Fruit fly (Drosophila melanogaster) whole organism, embryonic: ENCODE results near the gene Obp93a.

Experiments
- CG10366 ChIP-seq: fragments of 200-800 bp; sonication (Bioruptor generic); IDR thresholded peaks from 2 replicates; pipeline ENCODE4 v1.3.6; 2022; ENCODE audit warnings: missing biosample characterization, missing genetic modification characterization
- CG12659 ChIP-seq: fragments of 200-800 bp; sonication (Bioruptor generic); optimal IDR thresholded peaks from 3 replicates; lab custom pipeline; 2017; ENCODE audit warnings: mild to moderate bottlenecking, missing biosample characterization, missing genetic modification reagents, missing genetic modification characterization
- CG13287 ChIP-seq: fragments of 200-800 bp; sonication (Bioruptor generic); IDR thresholded peaks from 2 replicates; pipeline ENCODE4 v1.3.6; 2022; ENCODE audit warnings: missing biosample characterization, missing genetic modification characterization; ENCODE audit not compliant: partially characterized antibody
- CG13775 ChIP-seq: fragments of 200-800 bp; sonication (Bioruptor generic); optimal IDR thresholded peaks from 3 replicates; lab custom pipeline; 2017; ENCODE audit warnings: missing biosample characterization, mild to moderate bottlenecking, missing genetic modification characterization
- CG1603 ChIP-seq: fragments of 200-800 bp; sonication (Bioruptor generic); optimal IDR thresholded peaks from 2 replicates; lab custom pipeline; 2019; ENCODE audit warnings: missing biosample characterization, mild to moderate bottlenecking, missing genetic modification characterization, moderate library complexity
- CG18011 ChIP-seq: fragments of 200-800 bp; sonication (Bioruptor generic); optimal IDR thresholded peaks from 2 replicates; lab custom pipeline; 2017; ENCODE audit warnings: missing biosample characterization, missing genetic modification characterization, mild to moderate bottlenecking, moderate library complexity, missing genotype
- CG18262 ChIP-seq: fragments of 200-800 bp; optimal IDR thresholded peaks from 3 replicates; lab custom pipeline; 2019; ENCODE audit warnings: missing biosample characterization, mild to moderate bottlenecking, missing genetic modification characterization, moderate library complexity
- CG1832 ChIP-seq: fragments of 200-800 bp; sonication (Bioruptor generic); optimal IDR thresholded peaks from 2 replicates; lab custom pipeline; 2017; ENCODE audit warnings: missing biosample characterization, mild to moderate bottlenecking, missing genetic modification characterization, inconsistent platforms
- CG18619 ChIP-seq: fragments of 200-800 bp; sonication (Bioruptor generic); optimal IDR thresholded peaks from 3 replicates; lab custom pipeline; 2017; ENCODE audit warnings: missing biosample characterization, mild to moderate bottlenecking, missing genetic modification characterization
- CG2116 ChIP-seq: fragments of 200-800 bp; sonication (Bioruptor generic); optimal IDR thresholded peaks from 3 replicates; lab custom pipeline; 2018; ENCODE audit warnings: missing biosample characterization, mild to moderate bottlenecking, missing genetic modification characterization
- CG2202 ChIP-seq: fragments of 200-800 bp; sonication (Bioruptor generic); optimal IDR thresholded peaks from 2 replicates; lab custom pipeline; 2018; ENCODE audit warnings: missing biosample characterization, mild to moderate bottlenecking, missing genetic modification characterization
- CG2875 ChIP-seq: fragments of 200-800 bp; sonication (Bioruptor generic); optimal IDR thresholded peaks from 2 replicates; lab custom pipeline; 2017; ENCODE audit warnings: missing biosample characterization, mild to moderate bottlenecking, missing genetic modification characterization, missing genetic modification reagents
- CG31224 ChIP-seq: fragments of 200-800 bp; sonication (Bioruptor generic); IDR thresholded peaks from 2 replicates; pipeline ENCODE4 v1.3.6; 2022; ENCODE audit warnings: missing biosample characterization, missing genetic modification characterization
- CG7357 ChIP-seq: fragments of 200-800 bp; sonication (Bioruptor generic); IDR thresholded peaks from 3 replicates; pipeline ENCODE4 v1.3.6; 2022; ENCODE audit warnings: missing biosample characterization, missing genetic modification characterization
- CG7745 ChIP-seq: fragments of 200-800 bp; sonication (Bioruptor generic); optimal IDR thresholded peaks from 2 replicates; lab custom pipeline; 2018; ENCODE audit warnings: missing biosample characterization, mild to moderate bottlenecking, missing genetic modification characterization, moderate library complexity
- D ChIP-seq, 2 experiments: fragments of 200-800 bp in 1 of 2; fragments of >200 bp in 1 of 2; sonication (Bioruptor generic) in 1 of 2; optimal IDR thresholded peaks; 2 replicates in 1 of 2; 3 replicates in 1 of 2; lab custom pipeline; 2017; ENCODE audit warnings: mild to moderate bottlenecking in 1 of 2, missing biosample characterization in 1 of 2, missing genetic modification characterization in 1 of 2, missing genetic modification reagents in 1 of 2
- D19B ChIP-seq: fragments of 200-800 bp; sonication (Bioruptor generic); optimal IDR thresholded peaks from 2 replicates; lab custom pipeline; 2017; ENCODE audit warnings: missing biosample characterization, mild to moderate bottlenecking, missing genetic modification characterization
- Dek ChIP-seq: fragments of 200-800 bp; sonication (Bioruptor generic); optimal IDR thresholded peaks from 3 replicates; lab custom pipeline; 2019; ENCODE audit warnings: missing biosample characterization, mild to moderate bottlenecking, missing genetic modification characterization, moderate library complexity
- HLH4C ChIP-seq: fragments of 200-800 bp; sonication (Bioruptor generic); IDR thresholded peaks from 3 replicates; pipeline ENCODE4 v1.3.6; 2022; ENCODE audit warnings: missing biosample characterization, missing genetic modification characterization; ENCODE audit not compliant: partially characterized antibody
- Hr39 ChIP-seq: fragments of >200 bp; optimal IDR thresholded peaks from 2 replicates; lab custom pipeline; 2017
- Hr78 ChIP-seq, 2 experiments: fragments of 200-800 bp in 1 of 2; fragments of >200 bp in 1 of 2; sonication (Bioruptor generic) in 1 of 2; optimal IDR thresholded peaks; 2 replicates each; lab custom pipeline; 2017 to 2019; ENCODE audit warnings: missing biosample characterization in 2 of 2, missing genetic modification characterization in 2 of 2, mild to moderate bottlenecking in 1 of 2, moderate library complexity in 1 of 2
- Med ChIP-seq: fragments of 200-800 bp; sonication (Bioruptor generic); peaks from one replicate; lab custom pipeline; 2016; ENCODE audit warnings: missing biosample characterization, missing genetic modification characterization, mild to moderate bottlenecking, inconsistent platforms, moderate library complexity
- NC2α ChIP-seq: fragments of 200-800 bp; sonication (Bioruptor generic); optimal IDR thresholded peaks from 2 replicates; lab custom pipeline; 2016; ENCODE audit warnings: missing biosample characterization, missing genetic modification characterization
- NK7.1 ChIP-seq: fragments of 200-800 bp; sonication (Bioruptor generic); optimal IDR thresholded peaks from 3 replicates; lab custom pipeline; 2016; ENCODE audit warnings: missing biosample characterization, missing genetic modification characterization
- Nf-YB ChIP-seq: fragments of 200-800 bp; sonication (Bioruptor generic); optimal IDR thresholded peaks from 3 replicates; lab custom pipeline; 2019; ENCODE audit warnings: missing biosample characterization, mild to moderate bottlenecking, missing genetic modification characterization, moderate library complexity
- Rx ChIP-seq: fragments of 200-800 bp; sonication (Bioruptor generic); IDR thresholded peaks from 2 replicates; pipeline ENCODE4 v1.3.6; 2022; ENCODE audit warnings: missing biosample characterization, missing genetic modification characterization
- Six4 ChIP-seq: fragments of 200-800 bp; sonication (Bioruptor generic); optimal IDR thresholded peaks from 2 replicates; lab custom pipeline; 2016; ENCODE audit warnings: missing biosample characterization, missing genetic modification characterization
- Sox102F ChIP-seq: fragments of 200-800 bp; sonication (Bioruptor generic); optimal IDR thresholded peaks from 2 replicates; lab custom pipeline; 2018; ENCODE audit warnings: missing biosample characterization, mild to moderate bottlenecking, missing genetic modification characterization, moderate library complexity
- Trl ChIP-seq, 3 experiments: fragments of >200 bp in 2 of 3; fragments of 200-800 bp in 1 of 3; sonication (Bioruptor generic) in 1 of 3; optimal IDR thresholded peaks; 2 replicates in 1 of 3; 3 replicates in 2 of 3; lab custom pipeline; 2016 to 2017; ENCODE audit warnings: missing biosample characterization in 1 of 3, missing genetic modification characterization in 1 of 3
- aop ChIP-seq: fragments of 200-800 bp; sonication (Bioruptor generic); IDR thresholded peaks from 2 replicates; pipeline ENCODE4 v1.3.6; 2022; ENCODE audit warnings: missing biosample characterization, missing genetic modification characterization
- cg ChIP-seq: fragments of 200-800 bp; sonication (Bioruptor generic); optimal IDR thresholded peaks from 3 replicates; lab custom pipeline; 2019; ENCODE audit warnings: missing biosample characterization, mild to moderate bottlenecking, missing genetic modification characterization, moderate library complexity
- ci ChIP-seq: fragments of 200-800 bp; sonication (Bioruptor generic); IDR thresholded peaks from 3 replicates; pipeline ENCODE4 v1.3.6; 2022; ENCODE audit warnings: missing biosample characterization, missing genetic modification characterization
- croc ChIP-seq: fragments of 200-800 bp; sonication (Bioruptor generic); conservative IDR thresholded peaks from 3 replicates; pipeline ENCODE4 v1.3.6; 2022; ENCODE audit warnings: missing biosample characterization, missing genetic modification characterization
- dan ChIP-seq: fragments of 200-800 bp; sonication (Bioruptor generic); IDR thresholded peaks from 2 replicates; pipeline ENCODE4 v1.3.6; 2022; ENCODE audit warnings: missing biosample characterization, missing genetic modification characterization
- dysf ChIP-seq: fragments of 200-800 bp; sonication (Bioruptor generic); IDR thresholded peaks from 3 replicates; pipeline ENCODE4 v1.3.6; 2022; ENCODE audit warnings: missing biosample characterization, missing genetic modification characterization
- ewg ChIP-seq: fragments of 200-800 bp; sonication (Bioruptor generic); optimal IDR thresholded peaks from 3 replicates; lab custom pipeline; 2017; ENCODE audit warnings: mild to moderate bottlenecking, missing biosample characterization, missing genetic modification reagents, missing genetic modification characterization
- gce ChIP-seq: fragments of 200-800 bp; sonication (Bioruptor generic); IDR thresholded peaks from 3 replicates; pipeline ENCODE4 v1.3.6; 2022; ENCODE audit warnings: missing biosample characterization, missing genetic modification characterization
- gcm2 ChIP-seq: fragments of 200-800 bp; sonication (Bioruptor generic); optimal IDR thresholded peaks from 2 replicates; lab custom pipeline; 2016; ENCODE audit warnings: missing biosample characterization, missing genetic modification characterization
- gem ChIP-seq: fragments of 200-800 bp; sonication (Bioruptor generic); optimal IDR thresholded peaks from 2 replicates; lab custom pipeline; 2019; ENCODE audit warnings: missing biosample characterization, mild to moderate bottlenecking, missing genetic modification characterization, moderate library complexity
- jumu ChIP-seq: fragments of 200-800 bp; sonication (Bioruptor generic); optimal IDR thresholded peaks from 3 replicates; lab custom pipeline; 2016; ENCODE audit warnings: missing biosample characterization, missing genetic modification characterization
- lab ChIP-seq: fragments of 200-800 bp; sonication (Bioruptor generic); optimal IDR thresholded peaks from 3 replicates; lab custom pipeline; 2017; ENCODE audit warnings: missing biosample characterization, missing genetic modification characterization, mild to moderate bottlenecking, moderate library complexity, missing genetic modification reagents
- luna ChIP-seq: fragments of 200-800 bp; sonication (Bioruptor generic); optimal IDR thresholded peaks from 2 replicates; lab custom pipeline; 2016; ENCODE audit warnings: missing biosample characterization, missing genetic modification characterization
- nmo ChIP-seq: fragments of 200-800 bp; sonication (Bioruptor generic); optimal IDR thresholded peaks from 2 replicates; lab custom pipeline; 2018; ENCODE audit warnings: missing biosample characterization, mild to moderate bottlenecking, missing genetic modification characterization, moderate library complexity
- pho ChIP-seq: fragments of 200-800 bp; sonication (Bioruptor generic); optimal IDR thresholded peaks from 2 replicates; lab custom pipeline; 2016; ENCODE audit warnings: missing biosample characterization, missing genetic modification characterization
- pzg ChIP-seq: fragments of 200-800 bp; sonication (Bioruptor generic); optimal IDR thresholded peaks from 3 replicates; lab custom pipeline; 2018; ENCODE audit warnings: missing biosample characterization, mild to moderate bottlenecking, missing genetic modification characterization, moderate library complexity
- row ChIP-seq: fragments of 200-800 bp; sonication (Bioruptor generic); IDR thresholded peaks from 3 replicates; pipeline ENCODE4 v1.3.6; 2022; ENCODE audit warnings: missing biosample characterization, missing genetic modification characterization
- sima ChIP-seq: fragments of 200-800 bp; sonication (Bioruptor generic); optimal IDR thresholded peaks from 2 replicates; lab custom pipeline; 2016; ENCODE audit warnings: missing biosample characterization, missing genetic modification characterization
- ttk ChIP-seq: fragments of 200-800 bp; sonication (Bioruptor generic); IDR thresholded peaks from 2 replicates; pipeline ENCODE4 v2.1.2; 2022; ENCODE audit warnings: missing biosample characterization, missing genetic modification characterization

Gene Obp93a

DNA sequence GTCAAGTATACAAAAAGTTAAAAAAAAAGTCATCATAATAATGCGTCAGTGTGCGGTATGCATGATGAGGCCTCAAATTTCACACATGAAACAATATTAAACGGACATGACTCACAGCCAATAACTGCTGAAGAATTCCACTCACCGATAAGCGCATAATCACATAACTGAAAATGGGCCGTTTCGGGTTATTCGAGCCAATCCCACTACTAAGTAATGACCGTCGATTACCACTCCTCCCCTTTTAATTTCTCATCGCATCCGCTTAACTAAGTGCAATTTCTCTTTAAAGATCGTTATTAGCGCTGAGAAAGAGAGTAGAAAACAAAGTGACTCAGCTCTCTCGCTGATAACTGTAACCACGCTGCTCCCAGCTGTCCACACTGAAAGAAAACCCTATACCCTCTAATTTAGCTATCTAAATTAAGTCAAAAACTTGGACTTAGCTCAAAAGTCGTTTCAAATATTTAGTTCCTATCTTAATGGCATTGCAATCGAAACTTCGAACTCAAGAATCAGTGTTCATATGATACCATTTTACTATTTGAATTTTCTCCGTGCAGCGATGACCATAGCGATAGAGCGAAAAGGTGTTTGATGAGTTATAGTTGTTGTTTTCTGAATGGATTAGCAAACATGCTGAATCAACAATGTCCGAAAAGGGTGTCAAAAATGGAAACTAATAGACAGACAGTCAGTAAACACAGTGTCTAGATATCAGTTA lies 16.6 kb downstream of the Obp93a start (continued):
- TF ChIP-seq ewg (GFP tag; lab: Kevin White, UChicago) (peak; percentile 79), CG31224 (GFP tag; lab: Robert Waterston, UW) (peak; percentile 75), Med (GFP tag; lab: Kevin White, UChicago) (peak; percentile 99), CG10366 (GFP tag; lab: Robert Waterston, UW) (peak; percentile 86), Six4 (peak; percentile 63), lab (GFP tag; lab: Kevin White, UChicago) (no peak), dan (GFP tag; lab: Robert Waterston, UW) (peak; percentile 47; the same call in 1 of the 2 replicates), sima (GFP tag; lab: Kevin White, UChicago) (peak; percentile 82), CG12659 (peak; percentile 86), D19B (GFP tag; lab: Kevin White, UChicago) (peak; percentile 55), pzg (no peak), CG13775 (GFP tag; lab: Kevin White, UChicago) (peak; percentile 72), gem (tag; lab: Kevin White, UChicago) (peak; percentile 94), CG2202 (tag; lab: Kevin White, UChicago) (peak; percentile 70), Trl (optimal IDR thresholded peaks at IDR 0.05; lab: Kevin White, UChicago) (peak in 1 of 2 experiments; percentile 39), Trl (GFP tag; optimal IDR thresholded peaks at IDR 0.05; lab: Kevin White, UChicago) (peak; percentile 88), pho (GFP tag; lab: Kevin White, UChicago) (peak; percentile 86), luna (GFP tag; lab: Kevin White, UChicago) (peak; percentile 80), Rx (GFP tag; lab: Robert Waterston, UW) (peak; percentile 76), cg (GFP tag; lab: Kevin White, UChicago) (no peak), Dek (tag; lab: Kevin White, UChicago) (peak; percentile 86), CG2116 (GFP tag; lab: Kevin White, UChicago) (peak; percentile 52), row (GFP tag; lab: Robert Waterston, UW) (peak; percentile 88), Nf-YB (GFP tag; lab: Kevin White, UChicago) (peak; percentile 70), D (optimal IDR thresholded peaks at IDR 0.05; lab: Kevin White, UChicago) (no peak), D (GFP tag; optimal IDR thresholded peaks at IDR 0.05; lab: Kevin White, UChicago) (peak; percentile 60), ttk (GFP tag; lab: Robert Waterston, UW) (peak; percentile 75), CG18011 (GFP tag; lab: Kevin White, UChicago) (peak; percentile 75), nmo (peak; percentile 87), dysf (GFP tag; lab: Robert Waterston, UW) (peak; percentile 89), CG18619 (GFP tag; lab: Kevin White, UChicago) (peak; percentile 88), Sox102F (GFP tag; lab: Kevin White, UChicago) (peak; percentile 92), NK7.1 (peak; percentile 88), Hr78 (GFP tag; optimal IDR thresholded peaks at IDR 0.05; lab: Kevin White, UChicago) (peak in 1 of 2 experiments; percentile 57), CG1832 (no peak), gce (GFP tag; lab: Robert Waterston, UW) (peak; percentile 89), HLH4C (no peak), aop (peak; percentile 35; the same call in 1 of the 2 replicates), CG18262 (peak; percentile 89), CG7357 (GFP tag; lab: Robert Waterston, UW) (peak; percentile 74), CG13287 (GFP tag; lab: Robert Waterston, UW) (no peak), gcm2 (GFP tag; lab: Kevin White, UChicago) (peak; percentile 75), NC2α (GFP tag; lab: Kevin White, UChicago) (peak; percentile 73), Hr39 (lab: Kevin White, UChicago) (no peak), CG1603 (tag; lab: Kevin White, UChicago) (peak; percentile 93), CG2875 (GFP tag; lab: Kevin White, UChicago) (peak; percentile 89), ci (GFP tag; lab: Robert Waterston, UW) (peak; percentile 94), jumu (GFP tag; lab: Kevin White, UChicago) (peak; percentile 90), croc (peak; percentile 78), CG7745 (tag; lab: Kevin White, UChicago) (peak; percentile 42)
